Fruit fly (Drosophila melanogaster) ovary, adult (tissue): Measurements from ENCODE around the gene Taf4.

ENCODE experiments used
- CG17801 ChIP-seq: fragments of 200-800 bp; optimal IDR thresholded peaks from 2 replicates; lab custom pipeline; 2019; ENCODE audit warnings: missing biosample characterization, mild to moderate bottlenecking, missing genetic modification characterization, moderate library complexity; ENCODE audit not compliant: partially characterized antibody

Gene Taf4

DNA sequence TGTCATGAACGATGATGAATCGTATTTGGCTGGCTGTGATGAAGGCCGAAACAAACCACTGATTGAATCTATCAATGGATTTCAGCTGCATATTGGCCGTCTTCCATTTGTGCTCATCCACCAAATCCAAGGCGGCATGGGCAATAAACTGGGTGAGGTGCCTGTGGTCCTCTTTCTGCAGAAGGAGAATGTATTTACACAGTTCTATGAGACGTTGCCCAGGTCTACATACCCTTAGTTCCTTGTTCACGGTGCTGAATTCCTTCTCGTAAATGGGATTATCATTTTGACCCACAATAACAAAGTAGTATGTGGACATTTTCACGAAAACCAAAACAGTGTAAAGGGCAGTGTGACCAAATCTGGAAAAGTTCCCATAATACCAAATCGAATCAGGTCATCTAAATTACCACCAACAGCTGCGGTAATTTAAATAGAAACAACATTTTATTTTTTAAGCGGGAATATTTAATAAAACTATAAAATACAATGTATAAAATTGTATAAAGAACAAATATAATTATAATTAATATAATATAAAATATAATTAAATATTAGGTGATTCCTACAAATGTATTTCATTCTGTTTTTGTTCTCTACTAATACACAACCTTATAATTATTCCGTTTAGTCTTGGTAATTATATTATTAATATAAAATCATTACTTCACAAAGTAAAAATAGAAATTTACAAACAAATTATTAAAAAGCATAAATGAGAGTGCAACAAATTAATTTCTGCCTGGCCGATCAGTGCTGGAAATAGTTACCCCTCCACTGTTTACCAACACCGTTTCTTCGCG is 18.5 kb downstream of the Taf4 start, which contains the start of the genes Trs20 and elg1:
Gene Trs20, minus strand, starts transcription at position 369 of the 803 bp plus-strand sequence.
Gene elg1, plus strand, starts transcription at position 765 of the 803 bp plus-strand sequence.
- no peak for TF ChIP-seq CG17801 (GFP tag; lab: Kevin White, UChicago)

DNA sequence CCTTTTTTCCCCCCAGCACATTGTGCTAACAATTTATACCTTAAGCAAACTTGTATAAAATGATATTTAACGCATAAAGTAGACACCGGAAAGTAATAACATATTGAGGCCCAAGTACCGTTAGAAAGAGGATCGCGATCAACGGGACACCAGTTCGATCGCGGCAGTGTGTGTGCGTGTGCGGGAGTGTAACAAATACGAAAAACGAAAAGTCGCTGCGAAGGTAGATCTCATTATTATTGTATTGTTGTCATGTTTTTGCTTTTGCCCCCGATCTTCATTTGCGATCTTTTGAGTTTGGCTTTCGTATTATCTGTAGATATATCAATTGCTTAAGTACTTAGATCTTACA is 19.0 kb downstream of the Taf4 start:
- TF ChIP-seq CG17801 (GFP tag; lab: Kevin White, UChicago): no peak

DNA sequence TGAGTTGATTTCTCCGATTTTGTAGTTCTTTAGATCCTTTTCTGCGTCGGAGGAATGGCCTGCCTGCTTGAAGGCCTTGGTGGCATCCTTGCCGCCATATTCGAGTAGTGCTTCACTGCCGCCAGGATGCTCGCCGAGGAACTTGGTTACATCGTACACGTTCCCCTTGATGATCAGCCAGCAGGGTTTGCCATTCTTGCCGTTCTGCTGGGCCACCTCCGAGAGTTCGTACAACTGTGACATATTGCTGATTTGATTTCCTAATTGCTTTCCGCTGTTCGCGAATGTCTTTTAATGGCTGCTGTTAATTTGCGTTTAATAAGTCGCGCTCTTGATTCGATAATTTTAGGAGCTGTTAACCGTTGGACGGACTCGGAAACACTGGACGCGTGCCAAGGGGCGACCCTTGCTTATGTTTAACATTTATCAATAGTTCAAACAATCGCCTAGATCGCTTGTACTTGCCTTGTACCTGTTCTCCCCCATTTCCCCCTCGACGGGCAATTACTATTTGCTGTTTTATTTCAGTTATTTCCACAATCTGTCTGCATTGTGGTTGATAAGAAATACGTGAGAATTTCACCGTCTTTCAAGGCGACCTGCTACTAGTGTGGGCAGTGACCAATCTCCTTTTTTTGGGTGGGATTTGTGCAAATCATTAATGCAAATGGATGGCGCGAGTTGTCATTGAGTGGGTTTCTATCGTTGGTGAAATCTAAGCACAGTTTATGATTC is 24.0 kb downstream of the Taf4 start:
- TF ChIP-seq CG17801 (GFP tag; lab: Kevin White, UChicago): no peak

DNA sequence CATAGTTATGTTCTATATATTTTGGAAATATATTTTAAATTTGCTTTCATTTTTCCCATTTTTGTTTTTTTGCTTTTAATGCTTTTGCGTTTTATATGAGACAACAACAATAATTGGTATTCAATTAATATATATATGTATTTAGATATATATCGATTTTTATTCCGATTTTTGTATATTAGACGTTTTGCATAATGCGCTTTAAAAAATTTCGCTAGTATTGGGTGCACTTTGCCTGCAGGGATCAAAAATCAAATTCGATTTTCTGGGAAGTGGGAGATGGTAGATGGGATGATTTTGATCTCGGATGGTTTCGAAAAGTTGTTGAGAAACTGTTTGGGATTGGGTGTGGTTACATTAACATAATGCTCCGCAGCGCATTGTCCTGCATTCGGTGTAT is 24.8 kb downstream of the Taf4 start, which contains the start of gene CG5157:
Gene CG5157, minus strand, starts transcription at position 101 of the 400 bp plus-strand sequence.
- TF ChIP-seq CG17801 (GFP tag; lab: Kevin White, UChicago): no peak

DNA sequence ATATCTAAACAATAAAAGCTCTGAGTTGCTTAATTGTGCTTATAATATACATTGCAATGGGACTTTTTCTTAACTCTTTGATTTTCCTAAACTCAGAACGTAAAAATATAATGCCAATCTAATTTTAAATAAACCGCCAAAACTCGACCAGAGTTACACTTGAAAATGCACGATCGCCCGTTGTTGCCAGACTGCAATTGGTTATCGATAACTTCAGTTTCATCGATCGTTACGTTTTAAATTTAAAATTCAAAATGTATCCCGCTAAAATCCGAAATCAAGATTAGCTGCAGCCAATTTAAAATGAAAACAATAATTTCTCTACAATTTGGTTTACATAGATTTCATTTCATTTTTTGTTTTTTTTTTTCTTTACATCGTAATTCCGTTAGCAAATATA is 26.1 kb downstream of the Taf4 start:
- no peak for TF ChIP-seq CG17801 (GFP tag; lab: Kevin White, UChicago)

DNA sequence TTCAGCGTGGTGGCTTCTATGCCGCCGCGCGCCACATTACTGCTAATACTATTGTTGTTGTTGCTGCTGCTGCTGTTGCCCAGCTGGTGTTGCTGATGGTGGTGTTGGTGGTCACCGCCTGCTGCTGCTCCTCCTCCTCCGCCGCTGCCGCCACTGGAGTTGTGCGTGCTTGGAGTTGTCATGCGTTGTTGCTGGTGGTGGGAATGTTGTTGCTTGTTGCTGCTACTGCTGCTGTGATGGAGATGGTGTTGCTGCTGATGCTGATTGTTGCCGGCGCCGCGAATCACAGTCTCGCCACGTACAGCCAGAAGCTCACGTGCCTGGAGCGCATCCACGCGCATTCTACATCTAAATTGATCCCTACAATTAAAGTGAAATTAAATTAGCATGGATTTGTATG is 28.5 kb downstream of the Taf4 start:
- no peak for TF ChIP-seq CG17801 (GFP tag; lab: Kevin White, UChicago)

DNA sequence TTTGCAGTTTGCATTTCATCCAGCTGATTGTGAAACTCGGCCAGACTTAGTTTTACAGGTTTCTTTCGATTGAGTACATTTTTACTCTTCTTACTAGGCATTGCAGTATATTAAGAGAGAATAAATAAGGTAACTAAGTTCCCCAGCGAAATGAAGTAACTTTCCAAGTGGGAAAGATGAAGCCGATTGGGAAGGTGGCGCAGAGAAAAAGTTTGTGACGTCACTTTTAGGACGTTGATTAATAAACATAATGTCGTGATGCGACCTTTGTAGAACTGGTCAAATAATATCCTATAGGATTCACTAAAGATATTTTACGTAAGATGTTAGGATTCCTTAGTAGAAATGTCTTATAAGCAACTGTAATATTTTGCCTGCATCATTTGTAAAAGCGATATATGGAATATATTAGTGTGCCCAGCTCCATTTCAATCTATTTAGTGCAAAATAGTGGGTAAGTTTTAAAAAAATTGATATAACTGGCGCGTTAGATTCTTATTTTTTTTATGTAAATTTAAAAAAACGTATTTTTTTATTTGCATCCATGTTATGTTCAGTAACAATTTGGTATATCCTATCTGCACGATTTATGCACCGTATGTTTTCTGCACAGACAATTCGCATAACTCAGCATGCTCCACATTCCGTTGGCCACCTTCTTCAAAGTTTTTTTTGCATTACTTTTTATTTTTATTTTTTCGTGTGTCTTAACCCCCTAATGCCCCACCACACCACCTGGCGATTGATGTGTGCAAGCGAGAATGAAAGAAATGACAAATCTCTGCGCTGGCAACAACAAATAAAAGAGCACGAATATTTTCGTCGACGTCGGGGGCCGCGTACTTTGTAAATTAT is 30.9 kb downstream of the Taf4 start, which contains the start of gene CG32152:
Gene CG32152, minus strand, starts transcription at position 352 of the 855 bp plus-strand sequence.
- TF ChIP-seq CG17801 (GFP tag; lab: Kevin White, UChicago): peak; percentile 94

DNA sequence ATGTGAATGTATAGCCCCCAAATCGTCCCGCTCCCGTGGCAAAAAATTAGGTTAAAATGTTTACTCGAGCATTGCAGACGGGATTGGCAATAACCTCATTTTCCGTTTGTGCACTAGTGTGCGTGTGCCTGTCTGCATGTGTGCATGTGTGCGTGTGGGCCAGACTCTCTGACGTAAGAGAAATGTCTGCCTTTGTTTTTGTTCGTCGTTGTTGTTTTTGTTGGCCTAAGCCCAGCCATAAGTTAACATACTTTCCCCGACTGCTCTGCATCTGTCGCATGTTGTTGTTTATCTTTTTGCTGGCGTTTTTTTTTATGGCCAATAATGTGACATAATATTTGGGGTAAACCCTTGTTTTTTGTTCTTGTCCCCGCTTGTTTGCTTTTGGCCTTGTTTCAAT is 32.3 kb downstream of the Taf4 start:
- TF ChIP-seq CG17801 (GFP tag; lab: Kevin White, UChicago): no peak

DNA sequence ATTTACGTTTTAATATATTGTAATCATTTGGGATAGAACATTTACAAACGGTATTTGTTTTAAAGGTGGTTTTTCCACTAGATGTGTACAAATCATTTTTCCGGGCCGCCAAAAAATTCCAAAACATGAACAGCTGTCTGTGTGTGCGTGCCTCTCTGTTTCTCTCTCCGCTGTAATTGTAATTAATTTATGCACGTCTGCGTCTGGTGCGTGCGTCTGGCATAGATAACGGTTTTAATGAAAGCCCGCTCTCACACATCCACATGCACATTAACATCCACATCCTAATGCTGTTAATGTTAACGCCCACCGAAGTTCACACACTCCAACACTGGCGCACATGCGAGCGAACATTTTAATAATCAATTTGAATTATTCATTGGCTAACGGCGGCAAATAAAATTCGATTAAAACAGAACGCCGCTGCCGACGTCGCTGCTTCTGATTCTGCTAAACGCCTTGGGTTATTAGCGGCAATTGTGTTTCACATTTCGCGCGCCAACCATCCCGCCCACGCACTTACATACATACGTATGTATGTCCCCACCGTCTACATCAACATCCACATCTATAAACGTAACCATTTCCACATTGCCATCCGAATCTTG is 33.0 kb downstream of the Taf4 start:
- no peak for TF ChIP-seq CG17801 (GFP tag; lab: Kevin White, UChicago)

DNA sequence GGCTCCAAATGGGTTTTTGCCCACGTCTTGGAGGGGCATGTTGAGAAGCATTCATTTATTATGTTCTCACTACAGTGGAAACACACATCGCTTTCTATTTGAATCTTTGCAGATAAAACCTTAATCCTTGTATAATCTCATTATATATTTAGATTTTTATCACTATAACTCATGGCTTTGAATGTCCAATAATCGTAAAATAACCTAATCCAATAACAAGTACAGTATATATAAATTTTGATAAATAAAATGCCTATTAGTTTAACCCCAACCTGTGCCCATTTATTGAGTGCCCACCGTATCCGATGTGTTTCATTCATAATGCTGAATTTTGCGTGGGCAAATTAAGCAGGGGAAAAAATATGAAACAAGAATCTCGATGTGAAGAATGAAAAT is 33.5 kb downstream of the Taf4 start:
- TF ChIP-seq CG17801 (GFP tag; lab: Kevin White, UChicago): no peak

DNA sequence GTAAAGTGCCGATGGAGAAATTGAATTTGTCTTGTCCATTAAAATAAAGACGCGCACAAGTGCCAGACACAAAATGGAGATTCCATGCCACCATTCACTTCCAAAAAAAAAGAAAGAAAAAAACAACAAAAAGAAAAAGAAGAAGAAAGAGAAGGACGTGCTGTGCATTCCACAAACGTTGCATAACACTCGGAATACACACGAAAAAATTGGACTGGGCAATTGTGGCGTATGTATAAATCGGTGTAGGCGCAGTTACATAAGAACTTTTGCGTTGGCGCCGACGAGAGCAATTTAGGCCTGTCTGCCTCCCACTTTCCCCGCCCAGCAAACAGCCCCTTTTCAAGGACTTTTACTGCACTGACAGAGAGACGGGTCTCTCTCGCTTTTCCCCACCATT is 34.3 kb downstream of the Taf4 start:
- TF ChIP-seq CG17801 (GFP tag; lab: Kevin White, UChicago): no peak

DNA sequence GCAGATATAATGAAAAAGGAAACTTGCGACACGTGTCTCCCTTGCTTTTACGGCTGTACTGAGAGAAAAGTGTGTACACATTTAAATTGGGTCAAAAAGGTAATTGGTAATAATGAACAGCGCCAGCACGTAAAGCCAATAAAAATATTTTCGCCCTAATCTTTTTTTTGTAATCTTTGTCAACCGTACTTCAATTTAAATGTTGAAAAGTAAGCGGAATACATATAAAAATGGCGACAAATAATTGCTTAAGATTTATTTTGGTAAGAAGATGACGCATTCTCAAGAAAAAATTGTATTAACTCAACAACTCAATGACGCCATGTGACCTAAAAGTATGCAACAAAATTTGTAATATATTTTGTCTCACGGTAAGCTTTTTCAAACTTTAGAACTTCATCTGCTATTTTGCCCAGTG is 34.8 kb downstream of the Taf4 start:
- no peak for TF ChIP-seq CG17801 (GFP tag; lab: Kevin White, UChicago)

DNA sequence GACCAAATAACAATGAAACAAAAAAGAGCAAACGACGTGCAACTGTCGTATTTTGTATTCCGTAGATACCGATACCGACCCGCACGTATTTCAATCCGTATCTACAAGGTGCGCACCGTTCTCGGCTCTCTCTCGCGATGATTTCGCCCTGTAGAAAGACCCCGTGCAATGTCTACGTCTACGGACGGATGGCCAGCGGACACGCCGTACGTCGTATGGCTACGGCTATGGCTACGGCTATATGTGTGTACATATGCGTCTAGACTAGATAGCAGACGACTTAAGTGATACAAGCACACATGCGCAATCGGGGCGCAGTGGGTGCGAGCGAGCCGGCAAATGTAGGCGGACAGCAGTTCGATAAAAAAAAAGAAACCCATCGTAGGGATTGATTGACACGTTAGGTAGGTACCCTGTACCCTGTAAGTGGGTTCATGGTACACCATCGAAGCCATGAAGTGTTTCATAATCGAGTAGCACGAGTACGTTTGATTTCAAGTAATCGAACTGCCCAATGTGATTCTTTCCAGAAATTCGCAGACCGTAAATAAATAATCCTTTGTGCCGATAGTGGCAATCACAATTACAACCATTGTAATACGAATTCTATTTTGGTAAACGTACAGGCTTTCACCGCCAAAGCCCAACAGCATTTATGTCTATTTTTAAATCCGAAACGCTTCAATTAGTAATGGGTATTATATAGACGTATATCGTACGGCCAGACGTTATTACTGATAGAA is 36.6 kb downstream of the Taf4 start:
- no peak for TF ChIP-seq CG17801 (GFP tag; lab: Kevin White, UChicago)

DNA sequence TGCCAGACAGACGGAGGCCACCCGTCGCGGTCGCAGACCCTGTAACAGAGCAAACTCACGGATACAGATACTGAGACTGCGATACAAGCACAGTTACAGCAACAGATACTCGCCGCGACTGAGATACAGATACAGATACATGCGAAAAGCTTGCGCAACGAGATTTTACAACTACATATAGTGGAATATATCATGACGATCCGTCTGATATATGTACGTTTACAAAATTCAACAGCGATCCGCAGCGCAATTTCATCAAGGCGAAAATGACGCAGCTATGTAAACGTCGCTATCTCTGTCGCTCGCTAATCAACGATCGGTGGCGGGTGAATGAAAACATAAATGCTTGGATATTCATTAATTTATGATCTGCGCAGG is 37.1 kb downstream of the Taf4 start:
- TF ChIP-seq CG17801 (GFP tag; lab: Kevin White, UChicago): no peak
